Worm (Caenorhabditis elegans) whole organism, mixed stage, embryonic: ENCODE data around the gene such-1.

Experiments used
- M03D4.4 ChIP-seq: sonication (generic microtip); optimal IDR thresholded peaks from 2 replicates; lab custom pipeline; 2017; ENCODE audit warnings: mild to moderate bottlenecking, missing genetic modification characterization, missing compliant biosample characterization
- bed-3 ChIP-seq: fragments of 200-800 bp; sonication (Bioruptor generic); optimal IDR thresholded peaks from 3 replicates; lab custom pipeline; 2018; ENCODE audit warnings: mild to moderate bottlenecking, missing genetic modification characterization, moderate library complexity, missing compliant biosample characterization
- blmp-1 ChIP-seq: fragments of 150-350 bp; optimal IDR thresholded peaks from 2 replicates; lab custom pipeline; 2014; ENCODE audit warnings: missing biosample characterization, missing genetic modification characterization
- ceh-39 ChIP-seq: fragments of 150-350 bp; optimal IDR thresholded peaks from 2 replicates; lab custom pipeline; 2014; ENCODE audit warnings: missing biosample characterization, missing genetic modification characterization
- ceh-43 ChIP-seq: fragments of 200-800 bp; sonication (Bioruptor generic); optimal IDR thresholded peaks from 2 replicates; lab custom pipeline; 2018; ENCODE audit warnings: mild to moderate bottlenecking, missing genetic modification characterization, moderate library complexity, missing compliant biosample characterization
- ceh-83 ChIP-seq: fragments of 200-800 bp; sonication (Bioruptor generic); optimal IDR thresholded peaks from 2 replicates; lab custom pipeline; 2018; ENCODE audit warnings: mild to moderate bottlenecking, missing genetic modification characterization, missing compliant biosample characterization
- ces-1 ChIP-seq: fragments of 150-350 bp; optimal IDR thresholded peaks from 2 replicates; lab custom pipeline; 2014; ENCODE audit warnings: missing biosample characterization, missing genetic modification reagents, missing genetic modification characterization
- cnd-1 ChIP-seq: fragments of 200-800 bp; sonication (Bioruptor generic); optimal IDR thresholded peaks from 2 replicates; lab custom pipeline; 2018; ENCODE audit warnings: mild to moderate bottlenecking, missing genetic modification characterization, missing compliant biosample characterization
- drap-1 ChIP-seq: fragments of 200-800 bp; sonication (Bioruptor generic); optimal IDR thresholded peaks from 3 replicates; lab custom pipeline; 2018; ENCODE audit warnings: mild to moderate bottlenecking, missing genetic modification characterization, missing compliant biosample characterization
- elt-3 ChIP-seq: fragments of 150-350 bp; optimal IDR thresholded peaks from 2 replicates; lab custom pipeline; 2014; ENCODE audit warnings: missing biosample characterization, missing genetic modification characterization
- flh-1 ChIP-seq: fragments of 200-800 bp; sonication (Bioruptor generic); optimal IDR thresholded peaks from 2 replicates; lab custom pipeline; 2018; ENCODE audit warnings: mild to moderate bottlenecking, missing genetic modification characterization, moderate library complexity, missing compliant biosample characterization
- hlh-1 ChIP-seq: fragments of 150-350 bp; optimal IDR thresholded peaks from 2 replicates; lab custom pipeline; 2014; ENCODE audit warnings: missing biosample characterization, missing genetic modification reagents, missing genetic modification characterization
- lin-13 ChIP-seq: fragments of 150-350 bp; optimal IDR thresholded peaks from 2 replicates; lab custom pipeline; 2014; ENCODE audit warnings: missing biosample characterization, missing genetic modification characterization
- lin-32 ChIP-seq: fragments of 200-800 bp; sonication (Bioruptor generic); optimal IDR thresholded peaks from 2 replicates; lab custom pipeline; 2018; ENCODE audit warnings: mild to moderate bottlenecking, missing genetic modification characterization, missing compliant biosample characterization
- lsy-2 ChIP-seq: fragments of 150-350 bp; optimal IDR thresholded peaks from 2 replicates; lab custom pipeline; 2014; ENCODE audit warnings: missing biosample characterization, missing genetic modification characterization
- mab-5 ChIP-seq: fragments of 150-350 bp; optimal IDR thresholded peaks from 2 replicates; lab custom pipeline; 2014; ENCODE audit warnings: missing biosample characterization, missing genetic modification characterization
- mep-1 ChIP-seq: fragments of 150-350 bp; optimal IDR thresholded peaks from 2 replicates; lab custom pipeline; 2017; ENCODE audit warnings: missing biosample characterization, missing genetic modification reagents, missing genetic modification characterization, inconsistent platforms
- mls-2 ChIP-seq: sonication (generic microtip); optimal IDR thresholded peaks from 2 replicates; lab custom pipeline; 2016; ENCODE audit warnings: mild to moderate bottlenecking, missing genetic modification characterization, moderate library complexity, missing compliant biosample characterization
- nhr-12 ChIP-seq: fragments of 150-350 bp; optimal IDR thresholded peaks from 2 replicates; lab custom pipeline; 2014; ENCODE audit warnings: missing biosample characterization, missing genetic modification characterization
- nhr-2 ChIP-seq: fragments of 150-350 bp; optimal IDR thresholded peaks from 2 replicates; lab custom pipeline; 2014; ENCODE audit warnings: missing biosample characterization, missing genetic modification characterization
- nhr-237 ChIP-seq: fragments of 150-350 bp; optimal IDR thresholded peaks from 2 replicates; lab custom pipeline; 2014; ENCODE audit warnings: missing biosample characterization, missing genetic modification characterization
- nhr-28 ChIP-seq: fragments of 150-350 bp; optimal IDR thresholded peaks from 2 replicates; lab custom pipeline; 2014; ENCODE audit warnings: missing biosample characterization, missing genetic modification characterization
- nhr-76 ChIP-seq: sonication (generic microtip); optimal IDR thresholded peaks from 2 replicates; lab custom pipeline; 2017; ENCODE audit warnings: missing biosample characterization, missing genetic modification characterization
- pha-4 ChIP-seq: fragments of 150-350 bp; optimal IDR thresholded peaks from 2 replicates; lab custom pipeline; 2018; ENCODE audit warnings: missing biosample characterization, missing genetic modification reagents, missing genetic modification characterization
- sem-2 ChIP-seq: fragments of 200-800 bp; sonication (Bioruptor generic); optimal IDR thresholded peaks from 2 replicates; lab custom pipeline; 2018; ENCODE audit warnings: mild to moderate bottlenecking, missing genetic modification characterization, missing compliant biosample characterization
- snpc-4 ChIP-seq: fragments of 150-350 bp; optimal IDR thresholded peaks from 2 replicates; lab custom pipeline; 2014; ENCODE audit warnings: missing biosample characterization, missing genetic modification characterization
- sptf-1 ChIP-seq: sonication (generic microtip); optimal IDR thresholded peaks from 2 replicates; lab custom pipeline; 2017; ENCODE audit warnings: mild to moderate bottlenecking, missing genetic modification characterization, moderate library complexity, missing compliant biosample characterization
- tbx-8 ChIP-seq: fragments of 200-800 bp; sonication (Bioruptor generic); optimal IDR thresholded peaks from 2 replicates; lab custom pipeline; 2018; ENCODE audit warnings: mild to moderate bottlenecking, missing genetic modification characterization, moderate library complexity, missing compliant biosample characterization
- unc-120 ChIP-seq: sonication (generic microtip); optimal IDR thresholded peaks from 2 replicates; lab custom pipeline; 2017; ENCODE audit warnings: missing genetic modification characterization, missing compliant biosample characterization; ENCODE audit not compliant: poor library complexity, severe bottlenecking
- unc-39 ChIP-seq: fragments of 150-350 bp; optimal IDR thresholded peaks from 2 replicates; lab custom pipeline; 2014; ENCODE audit warnings: missing biosample characterization, missing genetic modification characterization
- unc-62 ChIP-seq: fragments of 150-350 bp; optimal IDR thresholded peaks from 2 replicates; lab custom pipeline; 2014; ENCODE audit warnings: missing biosample characterization, missing genetic modification reagents, missing genetic modification characterization
- ztf-11 ChIP-seq: fragments of 150-350 bp; optimal IDR thresholded peaks from 2 replicates; lab custom pipeline; 2014; ENCODE audit warnings: missing biosample characterization, missing genetic modification characterization

such-1 gene

DNA sequence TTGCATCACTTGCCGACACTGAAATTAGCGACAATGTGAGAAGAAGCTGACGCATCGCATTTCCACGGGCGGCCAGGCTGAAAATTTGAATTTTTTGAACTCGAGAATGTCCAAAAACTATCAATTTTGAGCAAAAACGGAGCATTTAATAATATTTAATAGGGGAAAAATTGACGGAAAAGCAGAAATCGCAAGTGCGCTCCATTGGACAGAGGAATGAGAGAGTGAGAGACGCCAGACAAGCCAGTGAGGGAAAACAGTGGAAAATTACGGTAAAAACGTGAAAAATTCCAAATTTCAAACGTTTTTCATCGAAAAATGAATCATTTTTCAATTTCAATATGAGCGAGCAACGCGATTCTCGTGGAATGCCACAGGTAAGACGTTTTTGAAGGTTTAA, 18.3 kb downstream of the such-1 start, which contains the start of the genes Y66D12A.21 and spe-6:
Gene Y66D12A.21, minus strand, starts transcription at position 90 of the 400 bp plus-strand sequence.
Gene spe-6, plus strand, starts transcription at position 276 of the 400 bp plus-strand sequence.
- no peak for TF ChIP-seq unc-39
- TF ChIP-seq mls-2, result no peak
- TF ChIP-seq ces-1 (GFP tag; lab: Kevin White, UChicago), result peak; percentile 22
- TF ChIP-seq ceh-83, result no peak
- TF ChIP-seq mep-1, result peak; percentile 23
- TF ChIP-seq nhr-237 (tag; lab: Kevin White, UChicago), result no peak
- no peak for TF ChIP-seq ztf-11 (tag; lab: Kevin White, UChicago)

- TF ChIP-seq ceh-39 (tag; lab: Kevin White, UChicago), result no peak
Measured at ce11 chrIII:11502753-11503152, 20.8 kb downstream of the such-1 start, which contains the start of gene tin-10. tin-10 (minus strand) TSS chrIII:11502853.

DNA sequence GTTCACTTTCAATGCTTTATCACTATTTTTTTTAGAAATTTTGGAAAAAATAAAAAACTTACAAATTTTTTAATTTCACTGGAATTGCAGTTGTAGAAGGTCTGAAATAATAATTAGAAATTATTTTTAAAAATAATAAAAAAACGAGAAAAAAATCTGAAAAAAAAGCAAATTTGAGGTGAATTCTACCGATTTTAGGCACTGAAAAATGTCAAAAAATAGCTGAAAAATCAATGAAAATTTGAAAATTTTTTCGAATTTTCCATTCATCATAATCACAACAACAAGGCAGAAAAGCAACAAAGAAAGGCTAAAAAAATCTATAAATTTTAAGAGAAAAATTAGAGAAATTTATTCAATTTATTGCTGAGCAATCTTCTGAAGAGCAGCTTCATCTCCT, 22.9 kb downstream of the such-1 start, which contains the start of gene nars-2:
Gene nars-2, minus strand, starts transcription at position 101 of the 400 bp plus-strand sequence.
- TF ChIP-seq nhr-76 (tag; lab: Kevin White, UChicago) (no peak), M03D4.4 (tag; lab: Kevin White, UChicago) (no peak)

ce11 chrIII:11496496-11496895, 27.1 kb downstream of the such-1 start, which contains the start of gene Y66D12A.24:
Y66D12A.24 (plus strand) TSS chrIII:11496865.
- TF ChIP-seq ceh-39 (tag; lab: Kevin White, UChicago) (no peak), cnd-1 (no peak), lsy-2 (tag; lab: Kevin White, UChicago) (no peak), unc-120 (tag; lab: Kevin White, UChicago) (no peak), flh-1 (no peak), sptf-1 (no peak), nhr-12 (no peak), bed-3 (GFP tag; lab: Kevin White, UChicago) (no peak), sem-2 (GFP tag; lab: Kevin White, UChicago) (no peak), ztf-11 (tag; lab: Kevin White, UChicago) (no peak), elt-3 (tag; lab: Kevin White, UChicago) (no peak), nhr-2 (tag; lab: Kevin White, UChicago) (no peak), ceh-43 (GFP tag; lab: Kevin White, UChicago) (no peak), hlh-1 (no peak), lin-32 (GFP tag; lab: Kevin White, UChicago) (no peak)

DNA sequence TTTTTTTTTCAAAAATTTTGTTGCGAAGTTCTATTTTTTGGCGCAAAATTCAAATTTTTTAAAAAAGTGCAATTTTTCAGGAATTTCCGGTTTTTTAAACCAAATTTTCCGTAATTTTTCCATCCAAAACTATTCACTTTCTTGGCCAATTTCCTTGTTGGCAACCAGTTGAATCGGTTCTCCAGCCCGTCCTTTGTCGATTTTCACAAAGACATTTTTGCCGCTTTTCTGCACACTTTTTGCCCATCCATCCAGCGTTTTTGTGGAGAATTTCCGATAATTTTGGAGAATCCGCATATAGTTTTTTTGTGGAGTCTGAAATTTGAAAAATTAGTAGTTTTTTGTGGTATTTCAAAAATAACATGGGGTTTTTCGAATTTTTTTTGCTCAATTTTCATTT, 31.1 kb downstream of the such-1 start:
- TF ChIP-seq elt-3 (tag; lab: Kevin White, UChicago) (no peak), drap-1 (GFP tag; lab: Kevin White, UChicago) (no peak), pha-4 (tag; lab: Kevin White, UChicago) (no peak), ztf-11 (tag; lab: Kevin White, UChicago) (no peak), lin-32 (GFP tag; lab: Kevin White, UChicago) (no peak), lin-13 (tag; lab: Kevin White, UChicago) (no peak)

DNA sequence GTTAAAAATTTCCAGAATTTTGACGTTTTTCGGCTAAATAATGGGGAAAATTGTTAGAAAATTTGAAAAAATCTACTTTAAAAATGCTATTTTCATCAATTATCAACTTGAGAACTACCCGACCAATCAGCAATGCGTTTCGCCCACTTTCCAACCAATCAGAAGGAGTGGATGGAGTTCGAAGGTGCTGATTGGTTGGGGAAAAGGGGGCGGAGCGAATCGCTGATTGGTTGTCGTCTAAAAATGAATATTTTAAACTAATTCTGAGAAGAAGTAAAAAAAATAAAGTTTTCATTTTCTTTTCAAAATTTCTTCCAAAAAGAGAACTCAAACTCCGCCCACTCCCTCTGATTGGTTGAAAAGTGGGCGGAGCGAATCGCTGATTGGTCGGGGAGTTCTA, 33.3 kb downstream of the such-1 start:
- TF ChIP-seq lsy-2 (tag; lab: Kevin White, UChicago) (no peak), cnd-1 (no peak), mls-2 (no peak), drap-1 (GFP tag; lab: Kevin White, UChicago) (no peak), nhr-237 (tag; lab: Kevin White, UChicago) (no peak), mep-1 (no peak), snpc-4 (tag; lab: Kevin White, UChicago) (no peak), tbx-8 (no peak), ztf-11 (tag; lab: Kevin White, UChicago) (no peak)
- TF ChIP-seq, all 35 proteins: peak for 0

ce11 chrIII:11489601-11490000, 34.0 kb downstream of the such-1 start:
- TF ChIP-seq unc-120 (tag; lab: Kevin White, UChicago) (no peak), sptf-1 (no peak), elt-3 (tag; lab: Kevin White, UChicago) (no peak), snpc-4 (tag; lab: Kevin White, UChicago) (no peak), sem-2 (GFP tag; lab: Kevin White, UChicago) (no peak), mab-5 (tag; lab: Kevin White, UChicago) (no peak), nhr-12 (no peak), unc-62 (GFP tag; lab: Kevin White, UChicago) (no peak), blmp-1 (tag; lab: Kevin White, UChicago) (no peak), nhr-28 (no peak)
- TF ChIP-seq, all 35 proteins: peak for 0
